Fruit fly (Drosophila melanogaster): ENCODE data around the gene Pxn.

DNA sequence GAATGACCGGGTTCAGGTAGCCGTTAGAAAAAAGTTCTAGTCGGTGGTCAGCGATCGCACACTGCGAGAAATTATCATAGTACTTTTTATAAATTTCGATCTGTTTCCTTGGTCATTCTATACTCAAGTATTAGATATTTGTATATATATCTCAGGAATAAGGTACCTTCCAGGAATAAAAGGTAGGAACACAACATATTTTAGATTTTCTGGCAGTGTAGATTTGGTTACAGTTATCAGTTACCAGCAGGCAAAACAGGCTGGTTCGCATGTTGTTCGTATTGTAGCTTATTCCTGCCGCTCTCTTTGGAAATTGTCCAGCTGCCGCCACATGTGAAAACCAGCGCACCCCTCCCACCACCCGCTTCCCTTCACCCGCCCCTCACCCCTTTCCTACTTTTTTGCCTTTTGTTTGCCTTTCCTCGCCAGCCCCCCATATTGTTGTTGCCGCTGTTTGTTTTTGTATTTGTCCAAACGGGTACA, 48.5 kb downstream of the Pxn start:
- TF ChIP-seq CG8478 (optimal IDR thresholded peaks at IDR 0.05) (no peak), CTCF (optimal IDR thresholded peaks at IDR 0.05) (no peak)
